Fruit fly (Drosophila melanogaster) whole organism, prepupa: ENCODE results near the gene Rnmt.

Experiments used
- CG10669 ChIP-seq: fragments of 200-800 bp; sonication (Bioruptor generic); optimal IDR thresholded peaks from 3 replicates; lab custom pipeline; 2018; ENCODE audit warnings: missing biosample characterization, mild to moderate bottlenecking, missing genetic modification characterization, moderate library complexity
- CG11294 ChIP-seq: fragments of 200-800 bp; sonication (Bioruptor generic); IDR thresholded peaks from 2 replicates; pipeline ENCODE4 v1.3.6; 2022; ENCODE audit warnings: missing biosample characterization, missing genetic modification characterization
- CG11762 ChIP-seq: fragments of 200-800 bp; sonication (Bioruptor generic); optimal IDR thresholded peaks from 3 replicates; lab custom pipeline; 2016; ENCODE audit warnings: missing biosample characterization, missing genetic modification characterization; ENCODE audit not compliant: insufficient read depth
- CG11902 ChIP-seq: fragments of 200-800 bp; sonication (Bioruptor generic); optimal IDR thresholded peaks from 3 replicates; lab custom pipeline; 2016; ENCODE audit warnings: missing biosample characterization, missing genetic modification characterization
- CG15336 ChIP-seq: fragments of 200-800 bp; sonication (Bioruptor generic); IDR thresholded peaks from 2 replicates; pipeline ENCODE4 v1.3.6; 2022; ENCODE audit warnings: missing biosample characterization, missing genetic modification characterization
- CG1621 ChIP-seq: fragments of 200-800 bp; sonication (Bioruptor generic); optimal IDR thresholded peaks from 3 replicates; lab custom pipeline; 2018; ENCODE audit warnings: missing biosample characterization, mild to moderate bottlenecking, missing genetic modification characterization
- CG16779 ChIP-seq: fragments of 200-800 bp; sonication (Bioruptor generic); optimal IDR thresholded peaks from 3 replicates; lab custom pipeline; 2017; ENCODE audit warnings: missing biosample characterization, mild to moderate bottlenecking, missing genetic modification characterization
- CG31627 ChIP-seq: fragments of 200-800 bp; sonication (Bioruptor generic); optimal IDR thresholded peaks from 3 replicates; lab custom pipeline; 2016; ENCODE audit warnings: missing biosample characterization, missing genetic modification characterization
- CG3919 ChIP-seq: fragments of 200-800 bp; sonication (Bioruptor generic); optimal IDR thresholded peaks from 3 replicates; lab custom pipeline; 2016; ENCODE audit warnings: missing biosample characterization, missing genetic modification characterization
- CG6163 ChIP-seq: fragments of 200-800 bp; sonication (Bioruptor generic); IDR thresholded peaks from 3 replicates; pipeline ENCODE4 v1.3.6; 2022; ENCODE audit warnings: missing biosample characterization, missing genetic modification characterization
- CG6276 ChIP-seq: fragments of 200-800 bp; sonication (Bioruptor generic); optimal IDR thresholded peaks from 2 replicates; lab custom pipeline; 2017; ENCODE audit warnings: missing biosample characterization, mild to moderate bottlenecking, missing genetic modification characterization
- CG6792 ChIP-seq: fragments of 200-800 bp; sonication (Bioruptor generic); optimal IDR thresholded peaks from 3 replicates; lab custom pipeline; 2016; ENCODE audit warnings: missing biosample characterization, missing genetic modification characterization
- CG6854 ChIP-seq: fragments of 200-800 bp; sonication (Bioruptor generic); optimal IDR thresholded peaks from 2 replicates; lab custom pipeline; 2017; ENCODE audit warnings: missing biosample characterization, mild to moderate bottlenecking, missing genetic modification characterization
- CG8119 ChIP-seq: fragments of 200-800 bp; sonication (Bioruptor generic); IDR thresholded peaks from 3 replicates; pipeline ENCODE4 v1.3.6; 2022; ENCODE audit warnings: missing biosample characterization, missing genetic modification characterization
- Eip75B ChIP-seq: fragments of 200-800 bp; sonication (Bioruptor generic); optimal IDR thresholded peaks from 3 replicates; lab custom pipeline; 2016; ENCODE audit warnings: missing biosample characterization, missing genetic modification characterization
- Eip78C ChIP-seq: fragments of 200-800 bp; sonication (Bioruptor generic); peaks from one replicate; lab custom pipeline; 2016; ENCODE audit warnings: missing biosample characterization, missing genetic modification characterization
- Eip93F ChIP-seq: fragments of 200-800 bp; sonication (Bioruptor generic); optimal IDR thresholded peaks from 2 replicates; lab custom pipeline; 2016; ENCODE audit warnings: missing biosample characterization, mild to moderate bottlenecking, missing genetic modification characterization
- Ets21C ChIP-seq: fragments of 200-800 bp; sonication (Bioruptor generic); optimal IDR thresholded peaks from 3 replicates; lab custom pipeline; 2016; ENCODE audit warnings: missing biosample characterization, missing genetic modification characterization
- Hr4 ChIP-seq: fragments of 200-800 bp; sonication (Bioruptor generic); optimal IDR thresholded peaks from 3 replicates; lab custom pipeline; 2016; ENCODE audit warnings: missing biosample characterization, missing genetic modification characterization
- Lpt ChIP-seq: fragments of 200-800 bp; sonication (Bioruptor generic); optimal IDR thresholded peaks from 3 replicates; lab custom pipeline; 2016; ENCODE audit warnings: missing biosample characterization, missing genetic modification characterization
- OdsH ChIP-seq: fragments of 200-800 bp; sonication (Bioruptor generic); optimal IDR thresholded peaks from 3 replicates; lab custom pipeline; 2016; ENCODE audit warnings: missing biosample characterization, missing genetic modification characterization
- Smox ChIP-seq: fragments of 200-800 bp; sonication (Bioruptor generic); optimal IDR thresholded peaks from 3 replicates; lab custom pipeline; 2016; ENCODE audit warnings: missing biosample characterization, missing genetic modification characterization
- Sox14 ChIP-seq: fragments of 200-800 bp; sonication (Bioruptor generic); optimal IDR thresholded peaks from 3 replicates; lab custom pipeline; 2016; ENCODE audit warnings: missing biosample characterization, missing genetic modification characterization
- Sox15 ChIP-seq: fragments of 200-800 bp; sonication (Bioruptor generic); optimal IDR thresholded peaks from 3 replicates; lab custom pipeline; 2016; ENCODE audit warnings: missing biosample characterization, missing genetic modification characterization
- acj6 ChIP-seq: fragments of 200-800 bp; sonication (Bioruptor generic); optimal IDR thresholded peaks from 3 replicates; lab custom pipeline; 2016; ENCODE audit warnings: missing biosample characterization, missing genetic modification characterization
- cyc ChIP-seq: fragments of 200-800 bp; sonication (Bioruptor generic); optimal IDR thresholded peaks from 3 replicates; lab custom pipeline; 2016; ENCODE audit warnings: missing biosample characterization, missing genetic modification characterization
- fd85E ChIP-seq: fragments of 200-800 bp; sonication (Bioruptor generic); optimal IDR thresholded peaks from 3 replicates; lab custom pipeline; 2016; ENCODE audit warnings: missing biosample characterization, missing genetic modification characterization
- fkh ChIP-seq: fragments of 200-800 bp; sonication (Bioruptor generic); optimal IDR thresholded peaks from 3 replicates; lab custom pipeline; 2017; ENCODE audit warnings: missing biosample characterization, mild to moderate bottlenecking, missing genetic modification characterization, moderate library complexity
- lz ChIP-seq: fragments of 200-800 bp; sonication (Bioruptor generic); optimal IDR thresholded peaks from 3 replicates; lab custom pipeline; 2016; ENCODE audit warnings: missing biosample characterization, missing genetic modification characterization
- net ChIP-seq: fragments of 200-800 bp; sonication (Bioruptor generic); optimal IDR thresholded peaks from 3 replicates; lab custom pipeline; 2016; ENCODE audit warnings: missing biosample characterization, missing genetic modification characterization
- pdm3 ChIP-seq: fragments of 200-800 bp; sonication (Bioruptor generic); optimal IDR thresholded peaks from 3 replicates; lab custom pipeline; 2016; ENCODE audit warnings: missing biosample characterization, missing genetic modification characterization
- spab ChIP-seq: fragments of 200-800 bp; sonication (Bioruptor generic); optimal IDR thresholded peaks from 2 replicates; lab custom pipeline; 2017; ENCODE audit warnings: missing biosample characterization, mild to moderate bottlenecking, missing genetic modification characterization, missing genetic modification reagents
- ss ChIP-seq, 2 experiments: fragments of 200-800 bp; sonication (Bioruptor generic); optimal IDR thresholded peaks; 2 replicates in 1 of 2; 3 replicates in 1 of 2; lab custom pipeline; 2017 to 2018; ENCODE audit warnings: mild to moderate bottlenecking in 2 of 2, missing biosample characterization in 2 of 2, missing genetic modification characterization in 2 of 2, moderate library complexity in 1 of 2
- svp ChIP-seq: fragments of 200-800 bp; sonication (Bioruptor generic); peaks from one replicate; lab custom pipeline; 2016; ENCODE audit warnings: missing biosample characterization, missing genetic modification characterization
- topi ChIP-seq: fragments of 200-800 bp; sonication (Bioruptor generic); optimal IDR thresholded peaks from 3 replicates; lab custom pipeline; 2016; ENCODE audit warnings: missing biosample characterization, missing genetic modification characterization

Rnmt gene

dm6 chr2L:15000360-15000759 lies 9.4 kb upstream of the Rnmt start:
- TF ChIP-seq Eip75B (no peak), CG6276 (GFP tag; lab: Kevin White, UChicago) (no peak), lz (GFP tag; lab: Kevin White, UChicago) (no peak), CG6854 (GFP tag; lab: Kevin White, UChicago) (no peak), Lpt (GFP tag; lab: Kevin White, UChicago) (no peak), topi (GFP tag; lab: Kevin White, UChicago) (no peak), Eip78C (GFP tag; lab: Kevin White, UChicago) (no peak), CG15336 (GFP tag; lab: Robert Waterston, UW) (no peak)

- TF ChIP-seq Smox (GFP tag; lab: Kevin White, UChicago), result no peak
- TF ChIP-seq fd85E (GFP tag; lab: Kevin White, UChicago), result no peak
- no peak for TF ChIP-seq CG1621 (tag; lab: Kevin White, UChicago)
- TF ChIP-seq CG31627, result no peak
- peak; percentile 19 for TF ChIP-seq Hr4 (GFP tag; lab: Kevin White, UChicago)
- no peak for TF ChIP-seq topi (GFP tag; lab: Kevin White, UChicago)
- TF ChIP-seq Eip93F, result no peak
- no peak for TF ChIP-seq lz (GFP tag; lab: Kevin White, UChicago)
- TF ChIP-seq pdm3, result no peak
- no peak for TF ChIP-seq Sox14 (GFP tag; lab: Kevin White, UChicago)
- TF ChIP-seq Eip78C (GFP tag; lab: Kevin White, UChicago), result peak; percentile 59
- TF ChIP-seq, all 60 proteins: peak for 2
Observed at dm6 chr2L:15001847-15002246, 7.9 kb upstream of the Rnmt start.

- peak; percentile 64 for TF ChIP-seq fkh (GFP tag; lab: Kevin White, UChicago)
- no peak for TF ChIP-seq CG1621 (tag; lab: Kevin White, UChicago)
- TF ChIP-seq CG6163 (GFP tag; lab: Robert Waterston, UW), result no peak
- no peak for TF ChIP-seq CG6792 (GFP tag; lab: Kevin White, UChicago)
- no peak for TF ChIP-seq svp (GFP tag; lab: Kevin White, UChicago)
- no peak for TF ChIP-seq OdsH
- TF ChIP-seq CG3919 (GFP tag; lab: Kevin White, UChicago), result no peak
Observed at dm6 chr2L:15005505-15005904, 4.2 kb upstream of the Rnmt start, which contains the start of gene DCTN5-p25. DCTN5-p25 (plus strand) TSS chr2L:15005733.

dm6 chr2L:15007331-15007863 lies 2.3 kb upstream of the Rnmt start, which contains the start of the genes Ankrd49 and NC2beta:
Ankrd49 (minus strand) TSS chr2L:15007431.
NC2beta (plus strand) TSS chr2L:15007813.
- TF ChIP-seq lz (GFP tag; lab: Kevin White, UChicago) (no peak), CG8119 (no peak), fkh (GFP tag; lab: Kevin White, UChicago) (no peak), Lpt (GFP tag; lab: Kevin White, UChicago) (no peak), Sox14 (GFP tag; lab: Kevin White, UChicago) (no peak), CG11902 (GFP tag; lab: Kevin White, UChicago) (no peak), acj6 (no peak), net (GFP tag; lab: Kevin White, UChicago) (no peak), Ets21C (GFP tag; lab: Kevin White, UChicago) (no peak), CG11762 (GFP tag; lab: Kevin White, UChicago) (no peak), ss (GFP tag; optimal IDR thresholded peaks at IDR 0.05; lab: Kevin White, UChicago) (no peak), Sox15 (GFP tag; lab: Kevin White, UChicago) (no peak), CG16779 (tag; lab: Kevin White, UChicago) (no peak), cyc (GFP tag; lab: Kevin White, UChicago) (no peak), CG11294 (GFP tag; lab: Robert Waterston, UW) (no peak), CG10669 (GFP tag; lab: Kevin White, UChicago) (no peak), CG6276 (GFP tag; lab: Kevin White, UChicago) (no peak), spab (GFP tag; lab: Kevin White, UChicago) (no peak)
